Worm (Caenorhabditis elegans) whole organism, L4/young adult: ENCODE results near the gene gcy-9.

ENCODE experiments used
- W03F9.2 ChIP-seq: fragments of 150-350 bp; optimal IDR thresholded peaks from 2 replicates; lab custom pipeline; 2014; ENCODE audit warnings: missing biosample characterization, missing genetic modification characterization
- dao-5 ChIP-seq: sonication (generic microtip); optimal IDR thresholded peaks from 2 replicates; lab custom pipeline; 2016; ENCODE audit warnings: missing genotype, missing genetic modification characterization, moderate library complexity, missing compliant biosample characterization
- him-1 ChIP-seq: sonication (generic microtip); optimal IDR thresholded peaks from 2 replicates; lab custom pipeline; 2016; ENCODE audit warnings: missing genotype, missing genetic modification reagents, missing genetic modification characterization, missing compliant biosample characterization

Gene gcy-9

DNA sequence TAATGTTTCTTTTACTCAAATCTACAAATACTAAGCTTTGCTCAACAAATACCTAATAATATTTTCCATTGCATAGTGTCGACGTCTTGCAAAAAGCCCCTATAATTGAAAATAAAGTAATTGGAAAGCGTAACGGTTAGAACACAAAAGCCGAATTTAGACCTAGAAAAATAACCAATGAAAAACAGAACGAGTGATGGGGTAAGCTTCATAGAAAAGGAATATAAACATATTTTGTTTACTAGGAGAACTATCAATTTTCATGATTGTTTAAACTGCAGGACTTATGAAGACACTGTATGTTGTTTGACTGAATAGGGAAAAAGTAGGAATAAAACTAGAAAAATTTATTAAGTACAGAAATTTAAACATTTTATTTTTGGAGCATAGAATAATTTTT is 51.4 kb downstream of the gcy-9 start, which contains the start of gene F38B2.3:
TSS of gene F38B2.3 (minus strand) at position 101 of the 400 bp plus-strand sequence.
- no peak for TF ChIP-seq him-1
- no peak for TF ChIP-seq W03F9.2 (tag; lab: Kevin White, UChicago)
- TF ChIP-seq dao-5 (tag; lab: Kevin White, UChicago): no peak
